Worm (Caenorhabditis elegans): ENCODE measurements around the gene grl-4.

grl-4 gene

ce11 chrIV:7338042-7338441 is 27.5 kb upstream of the grl-4 start:
- no peak for TF ChIP-seq sptf-1 (tag; optimal IDR thresholded peaks at IDR 0.05)
- no peak for TF ChIP-seq unc-30 (tag; optimal IDR thresholded peaks at IDR 0.05)
- TF ChIP-seq mep-1 (tag; optimal IDR thresholded peaks at IDR 0.05) = no peak
- TF ChIP-seq C34B4.2 (tag; optimal IDR thresholded peaks at IDR 0.05) = no peak
- no peak for TF ChIP-seq sox-4 (tag; optimal IDR thresholded peaks at IDR 0.05)
- TF ChIP-seq nhr-47 (tag; optimal IDR thresholded peaks at IDR 0.05) = no peak
- TF ChIP-seq irx-1 (tag; optimal IDR thresholded peaks at IDR 0.05) = no peak
- TF ChIP-seq lin-14 (GFP tag; optimal IDR thresholded peaks at IDR 0.05) = no peak
- TF ChIP-seq nhr-85 (tag) = no peak
- TF ChIP-seq nhr-19 (GFP tag; conservative IDR thresholded peaks at IDR 0.05) = no peak

- TF ChIP-seq C04F5.9 (tag; optimal IDR thresholded peaks at IDR 0.05) = no peak
- no peak for TF ChIP-seq ces-1 (GFP tag; optimal IDR thresholded peaks at IDR 0.05)
- no peak for TF ChIP-seq ceh-8 (GFP tag; optimal IDR thresholded peaks at IDR 0.05)
- no peak for TF ChIP-seq snpc-4 (tag; optimal IDR thresholded peaks at IDR 0.05)
Measured at ce11 chrIV:7332695-7333094, 22.1 kb upstream of the grl-4 start, which contains the start of gene ocr-4. ocr-4 (minus strand) TSS chrIV:7332795.

ce11 chrIV:7328918-7329317 is 18.4 kb upstream of the grl-4 start, which contains the start of gene sqst-2:
sqst-2 (minus strand) TSS chrIV:7328975.
- TF ChIP-seq xbp-1 (tag; optimal IDR thresholded peaks at IDR 0.05) (no peak), egl-27 (tag; optimal IDR thresholded peaks at IDR 0.05) (no peak), alr-1 (tag; optimal IDR thresholded peaks at IDR 0.05; ENCODE audit: borderline replicate concordance) (no peak), ets-5 (GFP tag; IDR thresholded peaks at IDR 0.05) (no peak), jun-1 (tag; optimal IDR thresholded peaks at IDR 0.05) (no peak), irx-1 (tag; optimal IDR thresholded peaks at IDR 0.05) (no peak), blmp-1 (tag; optimal IDR thresholded peaks at IDR 0.05) (no peak), unc-98 (GFP tag; IDR thresholded peaks at IDR 0.05) (no peak), pqm-1 (tag; optimal IDR thresholded peaks at IDR 0.05) (no peak), lsy-2 (tag; optimal IDR thresholded peaks at IDR 0.05) (no peak), lin-14 (GFP tag; optimal IDR thresholded peaks at IDR 0.05) (no peak), sox-4 (tag; optimal IDR thresholded peaks at IDR 0.05) (no peak), ztf-4 (tag; optimal IDR thresholded peaks at IDR 0.05) (no peak), C04F5.9 (tag; optimal IDR thresholded peaks at IDR 0.05) (no peak), unc-86 (tag; optimal IDR thresholded peaks at IDR 0.05) (no peak), fkh-4 (tag; optimal IDR thresholded peaks at IDR 0.05; ENCODE audit: borderline replicate concordance) (no peak), mdl-1 (tag; optimal IDR thresholded peaks at IDR 0.05) (no peak), nhr-84 (tag; optimal IDR thresholded peaks at IDR 0.05) (no peak), nhr-71 (tag; optimal IDR thresholded peaks at IDR 0.05) (no peak), nhr-77 (tag; optimal IDR thresholded peaks at IDR 0.05) (no peak)

ce11 chrIV:7326613-7327149 is 16.1 kb upstream of the grl-4 start, which contains the start of gene ifo-1:
ifo-1 (minus strand) TSS chrIV:7326663.
- TF ChIP-seq pqm-1 (tag; optimal IDR thresholded peaks at IDR 0.05) (peak; percentile 70), elt-2 (tag; optimal IDR thresholded peaks at IDR 0.05) (peak; percentile 88), xbp-1 (tag; optimal IDR thresholded peaks at IDR 0.05) (no peak), nhr-20 (tag; optimal IDR thresholded peaks at IDR 0.05) (peak; percentile 20), nhr-19 (GFP tag; conservative IDR thresholded peaks at IDR 0.05) (no peak), lin-35 (GFP tag; optimal IDR thresholded peaks at IDR 0.05) (peak in 1 of 2 experiments; percentile 33), nhr-90 (tag; optimal IDR thresholded peaks at IDR 0.05; ENCODE audit: poor library complexity) (peak; percentile 10)

ce11 chrIV:7325698-7326097 is 15.1 kb upstream of the grl-4 start:
- TF ChIP-seq hlh-17 (GFP tag; optimal IDR thresholded peaks at IDR 0.05; ENCODE audit: borderline replicate concordance) (no peak), efl-1 (optimal IDR thresholded peaks at IDR 0.05) (no peak), efl-1 (GFP tag; optimal IDR thresholded peaks at IDR 0.05 in 1 of 2) (peak in 1 of 2 experiments; percentile 28), ces-1 (GFP tag; optimal IDR thresholded peaks at IDR 0.05) (no peak), elt-2 (tag; optimal IDR thresholded peaks at IDR 0.05) (peak; percentile 52), hlh-4 (tag; optimal IDR thresholded peaks at IDR 0.05) (no peak), mab-9 (GFP tag; IDR thresholded peaks at IDR 0.05) (no peak), jun-1 (tag; optimal IDR thresholded peaks at IDR 0.05) (no peak)
